Fruit fly (Drosophila melanogaster) whole organism, embryonic: ENCODE measurements around the gene CG5846.

ENCODE experiments used
- Atf3 ChIP-seq: fragments of 200-800 bp; sonication (Bioruptor generic); optimal IDR thresholded peaks from 3 replicates; lab custom pipeline; 2016; ENCODE audit warnings: missing biosample characterization, missing genetic modification characterization
- Atf6 ChIP-seq: fragments of 200-800 bp; sonication (Bioruptor generic); IDR thresholded peaks from 2 replicates; pipeline ENCODE4 v1.3.6; 2022; ENCODE audit warnings: missing biosample characterization, missing genetic modification characterization
- CG11093 ChIP-seq: fragments of 200-800 bp; sonication (Bioruptor generic); IDR thresholded peaks from 3 replicates; pipeline ENCODE4 v1.3.6; 2022; ENCODE audit warnings: missing biosample characterization, missing genetic modification characterization
- CG12219 ChIP-seq: fragments of 200-800 bp; sonication (Bioruptor generic); optimal IDR thresholded peaks from 3 replicates; lab custom pipeline; 2018; ENCODE audit warnings: missing biosample characterization, mild to moderate bottlenecking, missing genetic modification characterization
- CG12659 ChIP-seq: fragments of 200-800 bp; sonication (Bioruptor generic); optimal IDR thresholded peaks from 3 replicates; lab custom pipeline; 2017; ENCODE audit warnings: mild to moderate bottlenecking, missing biosample characterization, missing genetic modification reagents, missing genetic modification characterization
- CG12769 ChIP-seq: fragments of 200-800 bp; sonication (Bioruptor generic); optimal IDR thresholded peaks from 2 replicates; lab custom pipeline; 2019; ENCODE audit warnings: missing biosample characterization, mild to moderate bottlenecking, missing genetic modification characterization, moderate library complexity
- CG13894 ChIP-seq: fragments of 200-800 bp; sonication (Bioruptor generic); optimal IDR thresholded peaks from 3 replicates; lab custom pipeline; 2018; ENCODE audit warnings: missing biosample characterization, mild to moderate bottlenecking, missing genetic modification characterization, moderate library complexity
- CG1603 ChIP-seq: fragments of 200-800 bp; sonication (Bioruptor generic); optimal IDR thresholded peaks from 2 replicates; lab custom pipeline; 2019; ENCODE audit warnings: missing biosample characterization, mild to moderate bottlenecking, missing genetic modification characterization, moderate library complexity
- CG17385 ChIP-seq: fragments of 200-800 bp; sonication (Bioruptor generic); optimal IDR thresholded peaks from 3 replicates; lab custom pipeline; 2018; ENCODE audit warnings: missing biosample characterization, mild to moderate bottlenecking, missing genetic modification characterization
- CG18476 ChIP-seq: fragments of 200-800 bp; sonication (Bioruptor generic); optimal IDR thresholded peaks from 2 replicates; lab custom pipeline; 2016; ENCODE audit warnings: missing biosample characterization, mild to moderate bottlenecking, missing genetic modification characterization
- CG18599 ChIP-seq: fragments of 200-800 bp; sonication (Bioruptor generic); optimal IDR thresholded peaks from 3 replicates; lab custom pipeline; 2017; ENCODE audit warnings: missing biosample characterization, missing genetic modification characterization, mild to moderate bottlenecking, moderate library complexity, missing genetic modification reagents
- CG2120 ChIP-seq: fragments of 200-800 bp; sonication (Bioruptor generic); optimal IDR thresholded peaks from 3 replicates; lab custom pipeline; 2016; ENCODE audit warnings: missing biosample characterization, missing genetic modification characterization
- CG2678 ChIP-seq: fragments of 200-800 bp; sonication (Bioruptor generic); optimal IDR thresholded peaks from 3 replicates; lab custom pipeline; 2019; ENCODE audit warnings: missing biosample characterization, mild to moderate bottlenecking, missing genetic modification characterization, moderate library complexity
- CG31365 ChIP-seq: fragments of 200-800 bp; sonication (Bioruptor generic); optimal IDR thresholded peaks from 2 replicates; lab custom pipeline; 2018; ENCODE audit warnings: missing biosample characterization, mild to moderate bottlenecking, missing genetic modification characterization
- CG3281 ChIP-seq: fragments of 200-800 bp; sonication (Bioruptor generic); optimal IDR thresholded peaks from 3 replicates; lab custom pipeline; 2017; ENCODE audit warnings: missing biosample characterization, mild to moderate bottlenecking, missing genetic modification characterization
- CG34376 ChIP-seq: fragments of 200-800 bp; sonication (Bioruptor generic); optimal IDR thresholded peaks from 2 replicates; lab custom pipeline; 2018; ENCODE audit warnings: missing biosample characterization, mild to moderate bottlenecking, missing genetic modification characterization
- CG34422 ChIP-seq: fragments of 200-800 bp; sonication (Bioruptor generic); IDR thresholded peaks from 3 replicates; pipeline ENCODE4 v1.3.6; 2022; ENCODE audit warnings: missing biosample characterization, missing genetic modification characterization
- CG4820 ChIP-seq: fragments of 200-800 bp; sonication (Bioruptor generic); optimal IDR thresholded peaks from 3 replicates; lab custom pipeline; 2016; ENCODE audit warnings: missing biosample characterization, missing genetic modification characterization
- CG6813 ChIP-seq: fragments of 200-800 bp; sonication (Bioruptor generic); optimal IDR thresholded peaks from 2 replicates; lab custom pipeline; 2017; ENCODE audit warnings: missing biosample characterization, missing genetic modification characterization, mild to moderate bottlenecking, moderate library complexity, missing genetic modification reagents
- CG7839 ChIP-seq: fragments of 200-800 bp; sonication (Bioruptor generic); optimal IDR thresholded peaks from 3 replicates; lab custom pipeline; 2018; ENCODE audit warnings: missing biosample characterization, mild to moderate bottlenecking, missing genetic modification characterization, moderate library complexity
- CG8290 ChIP-seq, 3 experiments: fragments of 200-800 bp; sonication (Bioruptor generic); optimal IDR thresholded peaks; 2 replicates each; lab custom pipeline; 2016 to 2019; ENCODE audit warnings: missing biosample characterization in 3 of 3, missing genetic modification characterization in 3 of 3, mild to moderate bottlenecking in 2 of 3, moderate library complexity in 1 of 3
- Camta ChIP-seq: fragments of 200-800 bp; sonication (Bioruptor generic); optimal IDR thresholded peaks from 2 replicates; lab custom pipeline; 2016; ENCODE audit warnings: missing biosample characterization, missing genetic modification characterization
- CrebB ChIP-seq: fragments of 200-800 bp; sonication (Bioruptor generic); optimal IDR thresholded peaks from 3 replicates; lab custom pipeline; 2018; ENCODE audit warnings: missing biosample characterization, mild to moderate bottlenecking, missing genetic modification characterization
- Dek ChIP-seq: fragments of 200-800 bp; sonication (Bioruptor generic); optimal IDR thresholded peaks from 3 replicates; lab custom pipeline; 2019; ENCODE audit warnings: missing biosample characterization, mild to moderate bottlenecking, missing genetic modification characterization, moderate library complexity
- Fer1 ChIP-seq: fragments of 200-800 bp; sonication (Bioruptor generic); optimal IDR thresholded peaks from 2 replicates; lab custom pipeline; 2017; ENCODE audit warnings: missing biosample characterization, mild to moderate bottlenecking, missing genetic modification characterization
- GATAe ChIP-seq: fragments of 200-800 bp; sonication (Bioruptor generic); conservative IDR thresholded peaks from 2 replicates; pipeline ENCODE4 v1.3.6; 2022; ENCODE audit warnings: missing biosample characterization, missing genetic modification characterization
- HHEX ChIP-seq: fragments of 200-800 bp; sonication (Bioruptor generic); optimal IDR thresholded peaks from 3 replicates; lab custom pipeline; 2017; ENCODE audit warnings: missing biosample characterization, mild to moderate bottlenecking, missing genetic modification characterization, missing genetic modification reagents
- HmgZ ChIP-seq: fragments of 200-800 bp; sonication (Bioruptor generic); optimal IDR thresholded peaks from 2 replicates; lab custom pipeline; 2018; ENCODE audit warnings: missing biosample characterization, mild to moderate bottlenecking, missing genetic modification characterization
- Hmr ChIP-seq: fragments of 200-800 bp; sonication (Bioruptor generic); optimal IDR thresholded peaks from 3 replicates; lab custom pipeline; 2017; ENCODE audit warnings: mild to moderate bottlenecking, missing biosample characterization, missing genetic modification reagents, missing genetic modification characterization
- Hmx ChIP-seq: fragments of 200-800 bp; sonication (Bioruptor generic); optimal IDR thresholded peaks from 2 replicates; lab custom pipeline; 2016; ENCODE audit warnings: missing biosample characterization, missing genetic modification characterization
- Hr78 ChIP-seq, 2 experiments: fragments of 200-800 bp in 1 of 2; fragments of >200 bp in 1 of 2; sonication (Bioruptor generic) in 1 of 2; optimal IDR thresholded peaks; 2 replicates each; lab custom pipeline; 2017 to 2019; ENCODE audit warnings: missing biosample characterization in 2 of 2, missing genetic modification characterization in 2 of 2, mild to moderate bottlenecking in 1 of 2, moderate library complexity in 1 of 2
- Med ChIP-seq: fragments of 200-800 bp; sonication (Bioruptor generic); peaks from one replicate; lab custom pipeline; 2016; ENCODE audit warnings: missing biosample characterization, missing genetic modification characterization, mild to moderate bottlenecking, inconsistent platforms, moderate library complexity
- Mrtf ChIP-seq: fragments of 200-800 bp; sonication (Bioruptor generic); IDR thresholded peaks from 3 replicates; pipeline ENCODE4 v1.3.6; 2022; ENCODE audit warnings: missing biosample characterization, missing genetic modification characterization
- NfI ChIP-seq: fragments of 200-800 bp; sonication (Bioruptor generic); optimal IDR thresholded peaks from 3 replicates; lab custom pipeline; 2018; ENCODE audit warnings: missing biosample characterization, mild to moderate bottlenecking, missing genetic modification characterization, moderate library complexity
- Rfx ChIP-seq: fragments of 200-800 bp; sonication (Bioruptor generic); IDR thresholded peaks from 2 replicates; pipeline ENCODE4 v1.3.6; 2022; ENCODE audit warnings: missing biosample characterization, missing genetic modification characterization
- caup ChIP-seq: fragments of 200-800 bp; sonication (Bioruptor generic); optimal IDR thresholded peaks from 3 replicates; lab custom pipeline; 2017; ENCODE audit warnings: missing biosample characterization, mild to moderate bottlenecking, missing genetic modification characterization, moderate library complexity; ENCODE audit not compliant: severe bottlenecking
- crol ChIP-seq: fragments of 200-800 bp; sonication (Bioruptor generic); IDR thresholded peaks from 2 replicates; pipeline ENCODE4 v1.3.6; 2022; ENCODE audit warnings: missing biosample characterization, missing genetic modification characterization
- cwo ChIP-seq: fragments of 200-800 bp; sonication (Bioruptor generic); optimal IDR thresholded peaks from 3 replicates; lab custom pipeline; 2017; ENCODE audit warnings: missing biosample characterization, missing genetic modification characterization, mild to moderate bottlenecking, moderate library complexity, missing genetic modification reagents
- exex ChIP-seq: fragments of 200-800 bp; sonication (Bioruptor generic); optimal IDR thresholded peaks from 4 replicates; lab custom pipeline; 2018; ENCODE audit warnings: missing biosample characterization, mild to moderate bottlenecking, missing genetic modification characterization, moderate library complexity
- ftz-f1 ChIP-seq: fragments of 200-800 bp; sonication (Bioruptor generic); optimal IDR thresholded peaks from 2 replicates; lab custom pipeline; 2016; ENCODE audit warnings: missing biosample characterization, missing genetic modification characterization
- gro ChIP-seq: fragments of 200-800 bp; sonication (Bioruptor generic); optimal IDR thresholded peaks from 2 replicates; lab custom pipeline; 2016; ENCODE audit warnings: missing biosample characterization, missing genetic modification characterization
- her ChIP-seq: fragments of 200-800 bp; sonication (Bioruptor generic); optimal IDR thresholded peaks from 2 replicates; lab custom pipeline; 2016; ENCODE audit warnings: missing biosample characterization, missing genetic modification characterization
- kay ChIP-seq: fragments of 200-800 bp; sonication (Bioruptor generic); optimal IDR thresholded peaks from 2 replicates; lab custom pipeline; 2016; ENCODE audit warnings: missing biosample characterization, missing genetic modification characterization
- maf-S ChIP-seq: fragments of 200-800 bp; sonication (Bioruptor generic); optimal IDR thresholded peaks from 2 replicates; lab custom pipeline; 2016; ENCODE audit warnings: missing biosample characterization, missing genetic modification characterization
- mam ChIP-seq: fragments of 200-800 bp; sonication (Bioruptor generic); optimal IDR thresholded peaks from 3 replicates; lab custom pipeline; 2016; ENCODE audit warnings: missing biosample characterization, missing genetic modification characterization
- mirr ChIP-seq: fragments of 200-800 bp; sonication (Bioruptor generic); optimal IDR thresholded peaks from 3 replicates; lab custom pipeline; 2018; ENCODE audit warnings: missing biosample characterization, mild to moderate bottlenecking, missing genetic modification characterization
- schlank ChIP-seq: fragments of 200-800 bp; sonication (Bioruptor generic); optimal IDR thresholded peaks from 2 replicates; lab custom pipeline; 2018; ENCODE audit warnings: missing biosample characterization, mild to moderate bottlenecking, missing genetic modification characterization
- sima ChIP-seq: fragments of 200-800 bp; sonication (Bioruptor generic); optimal IDR thresholded peaks from 2 replicates; lab custom pipeline; 2016; ENCODE audit warnings: missing biosample characterization, missing genetic modification characterization
- sug ChIP-seq: fragments of 200-800 bp; optimal IDR thresholded peaks from 2 replicates; lab custom pipeline; 2019; ENCODE audit warnings: missing biosample characterization, mild to moderate bottlenecking, missing genetic modification characterization, moderate library complexity

Gene CG5846

dm6 chr2L:9943521-9943920, 13.5 kb downstream of the CG5846 start (continued):
- TF ChIP-seq mirr (GFP tag; lab: Kevin White, UChicago) (peak; percentile 99), Dek (tag; lab: Kevin White, UChicago) (peak; percentile 7), Atf6 (GFP tag; lab: Robert Waterston, UW) (peak; percentile 62; the same call in 1 of the 2 replicates), CG1603 (tag; lab: Kevin White, UChicago) (peak; percentile 22), HmgZ (peak; percentile 57), CG13894 (tag; lab: Kevin White, UChicago) (peak; percentile 9), CG12659 (peak; percentile 8), CrebB (no peak), CG17385 (GFP tag; lab: Kevin White, UChicago) (peak; percentile 4), Med (peak; percentile 57), CG12219 (GFP tag; lab: Kevin White, UChicago) (peak; percentile 29), CG34376 (GFP tag; lab: Kevin White, UChicago) (peak; percentile 84), Hr78 (GFP tag; optimal IDR thresholded peaks at IDR 0.05; lab: Kevin White, UChicago) (no peak), CG7839 (peak; percentile 14), CG12769 (tag; lab: Kevin White, UChicago) (peak; percentile 72), maf-S (GFP tag; lab: Kevin White, UChicago) (peak; percentile 3), gro (GFP tag; lab: Kevin White, UChicago) (peak; percentile 60), ftz-f1 (GFP tag; lab: Kevin White, UChicago) (peak; percentile 39), GATAe (GFP tag; lab: Robert Waterston, UW) (peak; percentile 89), CG18476 (GFP tag; lab: Kevin White, UChicago) (no peak), CG3281 (GFP tag; lab: Kevin White, UChicago) (peak; percentile 2), cwo (GFP tag; lab: Kevin White, UChicago) (peak; percentile 59), Fer1 (GFP tag; lab: Kevin White, UChicago) (peak; percentile 32), Rfx (GFP tag; lab: Robert Waterston, UW) (peak; percentile 69), kay (peak; percentile 56), exex (tag; lab: Kevin White, UChicago) (peak; percentile 97), CG8290 (GFP tag; optimal IDR thresholded peaks at IDR 0.05; lab: Kevin White, UChicago) (no peak), CG8290 (tag; optimal IDR thresholded peaks at IDR 0.05; lab: Kevin White, UChicago) (peak in 1 of 2 experiments; percentile 85), CG2120 (GFP tag; lab: Kevin White, UChicago) (peak; percentile 59), sima (GFP tag; lab: Kevin White, UChicago) (no peak), CG6813 (peak; percentile 26), CG34422 (GFP tag; lab: Robert Waterston, UW) (no peak), NfI (GFP tag; lab: Kevin White, UChicago) (peak; percentile 23), schlank (tag; lab: Kevin White, UChicago) (peak; percentile 48), mam (GFP tag; lab: Kevin White, UChicago) (peak; percentile 50), CG31365 (tag; lab: Kevin White, UChicago) (peak; percentile 29), her (peak; percentile 18), caup (GFP tag; lab: Kevin White, UChicago) (peak; percentile 65), HHEX (GFP tag; lab: Kevin White, UChicago) (no peak), Atf3 (GFP tag; lab: Kevin White, UChicago) (no peak), crol (peak; percentile 35; the same call in 1 of the 2 replicates), Hmr (GFP tag; lab: Kevin White, UChicago) (peak; percentile 34), CG2678 (tag; lab: Kevin White, UChicago) (peak; percentile 42), CG18599 (peak; percentile 67), CG11093 (GFP tag; lab: Robert Waterston, UW) (0 out of 3 replicates have a peak, but pooled peaks have one; percentile 14), Camta (GFP tag; lab: Kevin White, UChicago) (no peak), CG4820 (GFP tag; lab: Kevin White, UChicago) (no peak), Hmx (GFP tag; lab: Kevin White, UChicago) (no peak), sug (tag; lab: Kevin White, UChicago) (peak; percentile 75), Mrtf (GFP tag; lab: Robert Waterston, UW) (no peak)
